Worm (Caenorhabditis elegans): ENCODE measurements around the gene mrps-5.

- no peak for TF ChIP-seq ceh-100 (GFP tag; IDR thresholded peaks at IDR 0.05)
- no peak for TF ChIP-seq sea-2 (GFP tag; IDR thresholded peaks at IDR 0.05)
- TF ChIP-seq unc-130 (GFP tag; optimal IDR thresholded peaks at IDR 0.05), result no peak
- no peak for TF ChIP-seq let-607 (tag; optimal IDR thresholded peaks at IDR 0.05)
Observed at ce11 chrV:12549604-12550003, 13.7 kb upstream of the mrps-5 start.
